Worm (Caenorhabditis elegans): ENCODE data around the gene C06A8.6.
A peak's percentile ranks its signal among the peaks of the same experiment; 100 is the strongest.

Gene C06A8.6

DNA sequence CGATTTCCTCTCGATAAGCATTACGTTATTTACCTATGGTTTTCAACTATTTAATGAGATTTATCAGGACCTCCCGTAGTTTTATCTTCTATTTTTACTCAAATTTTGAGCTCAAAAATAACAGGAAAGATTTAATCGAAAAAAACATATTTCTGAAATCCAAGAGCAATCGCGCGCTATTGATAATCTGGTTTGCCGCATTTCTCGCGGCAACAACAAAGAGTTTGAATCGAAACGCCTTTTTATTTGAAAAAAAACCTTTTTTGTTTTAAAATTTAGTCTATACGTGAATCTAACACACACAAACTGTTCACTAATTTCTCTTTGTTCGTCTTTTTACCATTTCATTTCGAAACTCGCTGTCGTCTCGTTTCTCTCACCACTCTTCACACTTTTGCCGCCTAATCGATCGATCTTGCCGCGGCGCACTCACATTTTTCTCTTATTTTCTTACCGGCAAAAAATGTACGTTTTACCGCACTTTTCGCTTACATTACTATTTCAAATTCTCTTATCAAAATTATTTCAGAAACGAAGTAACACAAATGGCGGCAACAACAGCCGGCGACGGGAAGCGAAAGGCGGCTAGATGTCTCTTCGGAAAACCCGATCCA lies 44.0 kb downstream of the C06A8.6 start, which contains the start of gene cki-2:
TSS of gene cki-2 (plus strand) at position 337 of the 614 bp plus-strand sequence.
- TF ChIP-seq unc-42 (tag; optimal IDR thresholded peaks at IDR 0.05) (peak; percentile 38), pros-1 (tag; optimal IDR thresholded peaks at IDR 0.05) (no peak), ztf-16 (tag; optimal IDR thresholded peaks at IDR 0.05) (no peak)

DNA sequence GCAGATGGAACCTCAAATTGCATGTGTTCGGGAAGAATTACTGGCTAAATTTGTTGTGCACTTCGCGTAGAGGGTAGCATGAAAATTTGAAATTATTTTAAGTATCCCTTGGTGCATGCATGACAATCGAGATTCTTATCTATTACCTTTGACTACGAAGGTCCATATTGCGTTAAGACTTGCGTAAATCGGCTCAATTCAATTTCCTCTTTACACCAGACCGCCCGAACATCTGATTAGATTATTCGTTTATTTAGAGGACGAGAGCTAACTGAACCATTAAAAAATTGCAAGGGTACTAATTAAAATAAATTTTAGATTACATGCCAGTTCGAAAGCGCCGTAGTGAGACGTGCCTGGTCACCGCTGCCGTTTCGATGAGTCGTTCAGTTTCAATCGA lies 45.3 kb downstream of the C06A8.6 start:
- no peak for TF ChIP-seq fax-1 (tag; optimal IDR thresholded peaks at IDR 0.05)
- TF ChIP-seq unc-42 (tag; optimal IDR thresholded peaks at IDR 0.05), result peak; percentile 68
- TF ChIP-seq pros-1 (tag; optimal IDR thresholded peaks at IDR 0.05), result no peak
- TF ChIP-seq elt-2 (tag; optimal IDR thresholded peaks at IDR 0.05), result peak; percentile 19

DNA sequence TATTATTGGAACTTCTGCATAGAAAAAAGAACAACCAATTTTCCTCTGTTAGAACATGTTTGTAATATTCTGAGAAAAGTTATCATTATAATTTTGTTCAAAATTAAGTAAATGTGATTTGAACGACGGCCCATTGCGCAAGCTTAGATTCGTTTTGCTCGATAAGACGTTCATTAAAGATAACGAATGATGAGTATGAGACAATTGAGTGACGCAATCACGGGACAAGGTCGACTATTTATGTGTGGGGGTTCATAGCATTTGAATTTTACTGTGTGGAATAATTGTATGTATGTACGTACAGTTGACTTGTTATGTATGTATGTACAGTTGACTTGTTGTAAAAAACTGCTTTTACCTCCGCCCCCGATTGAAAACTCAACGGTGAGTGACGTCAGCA lies 47.1 kb downstream of the C06A8.6 start:
- TF ChIP-seq ref-2 (tag; optimal IDR thresholded peaks at IDR 0.05), result no peak
- peak; percentile 91 for TF ChIP-seq elt-2 (tag; optimal IDR thresholded peaks at IDR 0.05)
- TF ChIP-seq hlh-15 (tag; optimal IDR thresholded peaks at IDR 0.05), result no peak
- TF ChIP-seq mec-3 (tag; optimal IDR thresholded peaks at IDR 0.05; ENCODE audit: borderline replicate concordance), result no peak

DNA sequence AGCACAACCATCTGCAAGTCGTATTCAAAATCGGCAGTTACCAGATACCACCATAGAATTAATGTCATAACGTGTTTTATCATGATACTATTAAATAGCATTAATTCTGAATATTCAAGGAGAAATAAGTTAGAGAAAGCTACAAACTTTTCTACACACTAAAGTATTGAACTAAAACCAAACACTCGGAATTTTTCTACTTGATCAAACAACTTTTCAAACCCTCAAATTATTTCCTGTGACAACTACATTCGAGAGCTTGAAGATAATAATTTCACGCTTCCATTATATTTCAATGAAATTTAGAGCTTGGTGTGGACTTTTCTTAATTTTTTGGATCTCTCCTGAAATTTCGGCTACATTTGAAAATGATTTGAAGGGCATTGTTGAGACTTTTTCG lies 50.2 kb downstream of the C06A8.6 start, which contains the start of gene irld-47:
TSS of gene irld-47 (minus strand) at position 101 of the 400 bp plus-strand sequence.
- TF ChIP-seq pha-4 (tag; optimal IDR thresholded peaks at IDR 0.05) (no peak), fkh-6 (tag; optimal IDR thresholded peaks at IDR 0.05) (no peak)

Data from whole organism, late embryonic.